Worm (Caenorhabditis elegans): ENCODE measurements around the gene str-145.

The str-145 gene

DNA sequence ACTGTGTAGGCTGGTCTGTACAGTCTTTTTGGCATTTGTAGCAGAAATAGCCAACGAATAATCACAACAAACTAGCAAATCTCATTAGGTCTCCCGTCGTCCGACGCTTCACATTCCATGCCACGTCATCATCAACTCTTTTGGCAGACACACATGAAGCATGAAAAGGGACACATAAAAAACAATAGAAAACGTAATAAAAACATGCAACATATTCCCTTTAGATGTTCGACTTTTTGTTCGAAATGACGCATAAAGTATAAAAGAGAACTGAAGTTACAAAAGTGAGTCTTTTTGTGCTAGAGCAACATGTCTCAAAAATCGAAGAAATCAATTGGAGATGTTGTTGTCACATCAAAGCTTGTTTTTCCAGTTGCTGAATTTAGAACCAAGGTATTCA lies 46.3 kb downstream of the str-145 start, which contains the start of gene sth-1:
TSS of gene sth-1 (plus strand) at position 301 of the 400 bp plus-strand sequence.
- TF ChIP-seq mls-2 (tag; optimal IDR thresholded peaks at IDR 0.05) (no peak), mab-5 (tag; optimal IDR thresholded peaks at IDR 0.05) (no peak), lin-32 (GFP tag; optimal IDR thresholded peaks at IDR 0.05) (no peak), nhr-12 (tag; optimal IDR thresholded peaks at IDR 0.05) (no peak), flh-1 (GFP tag; optimal IDR thresholded peaks at IDR 0.05) (no peak), ham-2 (GFP tag; optimal IDR thresholded peaks at IDR 0.05) (no peak), sem-2 (GFP tag; optimal IDR thresholded peaks at IDR 0.05) (no peak), drap-1 (GFP tag; optimal IDR thresholded peaks at IDR 0.05) (no peak), elt-1 (tag; optimal IDR thresholded peaks at IDR 0.05; ENCODE audit: borderline replicate concordance, insufficient read depth) (no peak), lsy-2 (tag; optimal IDR thresholded peaks at IDR 0.05) (no peak), M03D4.4 (tag; optimal IDR thresholded peaks at IDR 0.05) (no peak), lin-13 (tag; optimal IDR thresholded peaks at IDR 0.05) (no peak), unc-39 (tag; optimal IDR thresholded peaks at IDR 0.05) (no peak)

DNA sequence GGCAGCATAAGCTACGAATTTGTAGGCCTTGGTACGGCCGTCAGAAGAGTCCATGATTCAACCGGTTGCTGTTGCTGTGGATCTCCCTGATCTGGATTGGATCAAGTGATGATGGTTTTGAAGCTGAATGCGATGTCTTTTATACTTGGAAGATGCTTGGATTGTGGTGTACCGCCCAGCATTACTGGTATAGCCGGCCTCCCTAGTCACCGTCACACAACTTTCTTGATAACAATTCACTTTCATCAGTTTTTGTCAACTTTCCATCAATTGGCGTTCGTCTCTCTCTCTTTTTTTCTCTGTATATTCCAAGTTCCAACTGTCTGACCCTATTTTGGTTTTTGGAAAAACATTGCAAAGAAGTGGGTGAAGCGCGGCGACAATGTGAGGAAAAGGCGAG lies 47.3 kb downstream of the str-145 start, which contains the start of gene col-43:
TSS of gene col-43 (minus strand) at position 101 of the 400 bp plus-strand sequence.
- TF ChIP-seq pha-4 (tag; optimal IDR thresholded peaks at IDR 0.05) (no peak), mep-1 (tag; optimal IDR thresholded peaks at IDR 0.05) (no peak), tbx-8 (GFP tag; optimal IDR thresholded peaks at IDR 0.05) (no peak), bed-3 (GFP tag; optimal IDR thresholded peaks at IDR 0.05) (no peak)

DNA sequence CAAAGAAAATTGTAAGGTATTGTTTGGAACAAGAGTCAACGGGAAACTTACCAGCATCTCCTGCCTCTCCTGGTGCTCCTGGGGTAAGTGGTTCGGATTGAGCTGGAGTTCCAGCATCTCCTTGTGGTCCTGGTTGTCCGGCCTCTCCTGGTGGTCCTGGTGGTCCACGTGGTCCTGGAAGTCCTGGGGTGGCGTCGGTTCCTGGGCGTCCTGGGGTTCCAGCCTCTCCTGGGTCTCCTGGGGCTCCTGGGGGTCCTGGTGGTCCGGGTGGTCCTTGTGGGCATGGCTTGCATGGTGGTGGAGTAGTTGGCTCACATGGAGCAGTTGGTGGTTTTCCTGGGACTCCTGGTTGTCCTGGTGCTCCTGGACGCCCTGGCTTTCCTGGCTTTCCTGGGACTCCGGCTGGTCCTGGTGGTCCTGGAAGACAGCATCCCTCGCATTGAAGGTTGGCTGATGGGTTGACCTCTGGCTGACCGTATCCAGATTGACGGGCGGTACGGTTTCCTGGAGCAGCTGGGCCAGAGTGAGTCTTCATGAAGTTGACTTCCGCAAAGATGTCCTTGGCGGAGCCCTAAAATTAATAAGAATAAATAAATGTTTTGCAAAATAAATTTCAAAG lies 48.0 kb downstream of the str-145 start:
- TF ChIP-seq hlh-1 (tag; optimal IDR thresholded peaks at IDR 0.05): no peak
- TF ChIP-seq mep-1 (tag; optimal IDR thresholded peaks at IDR 0.05): no peak
- TF ChIP-seq ztf-11 (tag; optimal IDR thresholded peaks at IDR 0.05): no peak
- TF ChIP-seq blmp-1 (tag; optimal IDR thresholded peaks at IDR 0.05): no peak
- TF ChIP-seq ceh-83 (GFP tag; optimal IDR thresholded peaks at IDR 0.05): no peak
- no peak for TF ChIP-seq nhr-28 (tag; optimal IDR thresholded peaks at IDR 0.05)
- TF ChIP-seq ces-1 (GFP tag; optimal IDR thresholded peaks at IDR 0.05): no peak

DNA sequence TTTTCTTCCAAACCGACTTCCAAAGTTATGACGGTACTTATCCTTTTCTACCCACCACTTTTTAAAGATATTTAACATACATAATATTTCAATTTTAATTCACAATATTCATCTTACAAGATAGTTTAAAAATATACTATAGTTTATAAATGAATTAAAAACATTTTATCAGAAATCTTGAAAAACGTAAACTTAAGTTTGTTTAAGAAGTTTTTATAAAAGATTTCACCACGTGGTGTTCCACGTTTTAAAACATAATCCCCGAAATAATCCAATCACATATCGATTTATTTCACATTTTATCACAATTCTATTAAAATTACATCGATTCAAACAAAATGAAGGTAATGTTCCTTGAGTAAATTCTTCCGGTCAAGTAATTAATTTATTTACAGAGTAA lies 51.4 kb downstream of the str-145 start, which contains the start of gene ZC513.3:
TSS of gene ZC513.3 (plus strand) at position 301 of the 400 bp plus-strand sequence.
- TF ChIP-seq sem-2 (GFP tag; optimal IDR thresholded peaks at IDR 0.05) (no peak), ces-1 (GFP tag; optimal IDR thresholded peaks at IDR 0.05) (no peak), lsy-2 (tag; optimal IDR thresholded peaks at IDR 0.05) (no peak), mep-1 (tag; optimal IDR thresholded peaks at IDR 0.05) (no peak), ham-2 (GFP tag; optimal IDR thresholded peaks at IDR 0.05) (no peak), lin-13 (tag; optimal IDR thresholded peaks at IDR 0.05) (no peak), sptf-1 (tag; optimal IDR thresholded peaks at IDR 0.05) (no peak), tbx-8 (GFP tag; optimal IDR thresholded peaks at IDR 0.05) (no peak), mls-2 (tag; optimal IDR thresholded peaks at IDR 0.05) (no peak), drap-1 (GFP tag; optimal IDR thresholded peaks at IDR 0.05) (no peak), ztf-11 (tag; optimal IDR thresholded peaks at IDR 0.05) (no peak), flh-1 (GFP tag; optimal IDR thresholded peaks at IDR 0.05) (no peak), nhr-237 (tag; optimal IDR thresholded peaks at IDR 0.05) (no peak)

All from whole organism, mixed stage, embryonic.